Worm (Caenorhabditis elegans): Measurements from ENCODE around the gene C04F5.9.

C04F5.9 gene

DNA sequence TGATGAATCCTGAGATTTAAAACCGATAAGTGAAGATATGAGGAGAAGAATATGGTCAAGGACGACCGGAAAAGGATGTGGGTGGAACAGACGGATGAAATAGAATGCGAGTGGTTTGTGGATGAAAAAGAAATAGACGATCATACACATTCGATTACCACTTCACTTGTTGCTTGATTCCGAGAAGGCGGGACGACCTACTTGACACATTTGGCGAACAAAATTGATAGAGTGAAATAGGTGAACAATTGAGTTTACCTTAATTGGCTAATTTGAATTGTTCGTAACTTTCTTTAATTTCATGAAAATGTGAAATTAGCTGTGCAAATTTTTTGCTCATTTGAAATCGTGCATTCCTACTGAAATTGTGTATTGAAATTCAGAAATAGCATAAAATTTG, 46.9 kb downstream of the C04F5.9 start, which contains the start of gene Y58A7A.2:
Gene Y58A7A.2, minus strand, starts transcription at position 101 of the 400 bp plus-strand sequence.
- TF ChIP-seq arid-1 (GFP tag; conservative IDR thresholded peaks at IDR 0.05) = no peak
- no peak for TF ChIP-seq unc-130 (GFP tag; optimal IDR thresholded peaks at IDR 0.05)
- TF ChIP-seq pha-4 (GFP tag; IDR thresholded peaks at IDR 0.05) = no peak
- TF ChIP-seq pha-4 (tag; optimal IDR thresholded peaks at IDR 0.05) = no peak
- TF ChIP-seq nhr-11 (tag; optimal IDR thresholded peaks at IDR 0.05) = no peak
- TF ChIP-seq sdz-12 (GFP tag; optimal IDR thresholded peaks at IDR 0.05) = no peak
- no peak for TF ChIP-seq mes-2 (tag; optimal IDR thresholded peaks at IDR 0.05; ENCODE audit: poor library complexity, severe bottlenecking)
- TF ChIP-seq aly-2 (tag; optimal IDR thresholded peaks at IDR 0.05) = no peak
- TF ChIP-seq nhr-10 (tag; optimal IDR thresholded peaks at IDR 0.05) = no peak
- no peak for TF ChIP-seq dpl-1 (GFP tag; optimal IDR thresholded peaks at IDR 0.05)
- TF ChIP-seq T26A8.4 (GFP tag; IDR thresholded peaks at IDR 0.05) = no peak
- no peak for TF ChIP-seq tra-1 (GFP tag; IDR thresholded peaks at IDR 0.05)
- no peak for TF ChIP-seq nhr-77 (tag; optimal IDR thresholded peaks at IDR 0.05)
- TF ChIP-seq F37D6.2 (tag; optimal IDR thresholded peaks at IDR 0.05) = no peak
- no peak for TF ChIP-seq php-3 (GFP tag; IDR thresholded peaks at IDR 0.05)
- TF ChIP-seq snpc-4 (tag; optimal IDR thresholded peaks at IDR 0.05) = no peak
- TF ChIP-seq Y48G9A.11 (GFP tag; IDR thresholded peaks at IDR 0.05) = no peak
- no peak for TF ChIP-seq D1046.2 (GFP tag; IDR thresholded peaks at IDR 0.05)
- TF ChIP-seq madf-5 (GFP tag; IDR thresholded peaks at IDR 0.05) = no peak
- no peak for TF ChIP-seq gei-8 (GFP tag; optimal IDR thresholded peaks at IDR 0.05)

DNA sequence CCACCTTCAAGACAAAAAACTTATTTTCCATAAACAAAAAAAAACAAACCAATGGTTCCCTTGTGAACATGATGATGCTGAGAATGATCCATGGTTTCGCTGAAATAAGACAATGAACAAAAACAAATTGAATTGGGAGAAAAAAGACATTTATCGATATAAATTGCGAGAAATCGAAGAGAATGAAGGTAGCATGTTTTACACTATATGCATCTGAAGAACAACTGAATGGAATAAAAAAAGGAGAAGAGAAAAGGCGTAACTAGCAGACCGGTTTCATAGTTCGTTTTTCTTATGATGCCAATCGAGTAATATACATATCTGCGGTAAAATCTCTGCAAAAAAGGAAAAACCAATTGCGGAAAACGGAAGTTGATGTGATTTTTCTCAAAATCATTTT, 49.6 kb downstream of the C04F5.9 start, which contains the start of gene Y58A7A.1:
Gene Y58A7A.1, minus strand, starts transcription at position 101 of the 400 bp plus-strand sequence.
- TF ChIP-seq pqm-1 (tag; optimal IDR thresholded peaks at IDR 0.05) = no peak
- no peak for TF ChIP-seq zfp-2 (tag; optimal IDR thresholded peaks at IDR 0.05)
- TF ChIP-seq madf-5 (GFP tag; IDR thresholded peaks at IDR 0.05) = no peak
- no peak for TF ChIP-seq aha-1 (tag)
- no peak for TF ChIP-seq tag-97 (GFP tag; IDR thresholded peaks at IDR 0.05)
- no peak for TF ChIP-seq lin-29 (GFP tag; IDR thresholded peaks at IDR 0.05)
- no peak for TF ChIP-seq F37D6.2 (tag; optimal IDR thresholded peaks at IDR 0.05)
- TF ChIP-seq ceh-28 (tag; optimal IDR thresholded peaks at IDR 0.05) = no peak
- no peak for TF ChIP-seq ces-1 (GFP tag; optimal IDR thresholded peaks at IDR 0.05)
- no peak for TF ChIP-seq zip-2 (tag; optimal IDR thresholded peaks at IDR 0.05)
- TF ChIP-seq ctbp-1 (GFP tag; IDR thresholded peaks at IDR 0.05) = no peak
- TF ChIP-seq T20F7.1 (GFP tag; optimal IDR thresholded peaks at IDR 0.05) = no peak
- TF ChIP-seq nhr-10 (tag; optimal IDR thresholded peaks at IDR 0.05) = no peak
- no peak for TF ChIP-seq nhr-41 (GFP tag; IDR thresholded peaks at IDR 0.05)
- TF ChIP-seq ZK337.2 (GFP tag; IDR thresholded peaks at IDR 0.05) = no peak
- TF ChIP-seq madf-9 (GFP tag; conservative IDR thresholded peaks at IDR 0.05) = no peak
- no peak for TF ChIP-seq daf-12 (tag; optimal IDR thresholded peaks at IDR 0.05)
- TF ChIP-seq pha-4 (GFP tag; IDR thresholded peaks at IDR 0.05) = no peak
- TF ChIP-seq pha-4 (tag; optimal IDR thresholded peaks at IDR 0.05) = no peak
- no peak for TF ChIP-seq nhr-237 (tag; optimal IDR thresholded peaks at IDR 0.05)

DNA sequence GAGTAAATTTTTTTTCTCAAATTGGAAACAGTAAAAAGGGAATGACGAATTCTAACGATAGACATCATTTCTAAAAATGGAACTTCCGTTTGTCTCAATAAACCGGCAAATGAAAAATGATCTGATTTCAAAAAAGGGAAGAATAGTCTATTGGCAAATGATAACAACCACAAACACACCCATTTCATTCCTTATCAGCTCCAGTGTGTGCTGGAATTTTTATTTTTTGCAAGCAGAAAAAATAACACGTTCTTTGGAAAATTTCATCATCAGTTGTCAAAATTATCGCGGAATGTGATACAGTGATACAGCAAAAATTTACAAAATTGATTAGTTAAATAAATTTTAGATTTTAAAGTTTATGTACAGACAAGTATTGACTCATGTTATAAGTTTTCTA, 51.6 kb downstream of the C04F5.9 start:
- TF ChIP-seq nhr-77 (tag; optimal IDR thresholded peaks at IDR 0.05) = peak; percentile 47
- TF ChIP-seq T20F7.1 (GFP tag; optimal IDR thresholded peaks at IDR 0.05) = peak; percentile 41
- TF ChIP-seq unc-39 (tag; optimal IDR thresholded peaks at IDR 0.05) = no peak
- peak; percentile 43 for TF ChIP-seq hlh-11 (tag; optimal IDR thresholded peaks at IDR 0.05)
- no peak for TF ChIP-seq madf-5 (GFP tag; IDR thresholded peaks at IDR 0.05)
- TF ChIP-seq pqm-1 (tag; optimal IDR thresholded peaks at IDR 0.05) = peak; percentile 89
- TF ChIP-seq ceh-20 (GFP tag; IDR thresholded peaks at IDR 0.05) = no peak
- no peak for TF ChIP-seq daf-16 (GFP tag; optimal IDR thresholded peaks at IDR 0.05)
- TF ChIP-seq daf-16 (tag; optimal IDR thresholded peaks at IDR 0.05) = peak; percentile 72
- peak; percentile 57 for TF ChIP-seq dmd-6 (GFP tag; IDR thresholded peaks at IDR 0.05)
- TF ChIP-seq mdl-1 (tag; optimal IDR thresholded peaks at IDR 0.05) = peak in 1 of 2 experiments; percentile 28
- TF ChIP-seq lsy-2 (tag; optimal IDR thresholded peaks at IDR 0.05) = peak in 1 of 2 experiments; percentile 26
- peak; percentile 70 for TF ChIP-seq dve-1 (tag; optimal IDR thresholded peaks at IDR 0.05; ENCODE audit: insufficient read depth)
- peak; percentile 84 for TF ChIP-seq nhr-28 (tag; optimal IDR thresholded peaks at IDR 0.05)
- TF ChIP-seq sdz-12 (GFP tag; optimal IDR thresholded peaks at IDR 0.05) = no peak
- no peak for TF ChIP-seq dmd-9 (GFP tag; IDR thresholded peaks at IDR 0.05)
- TF ChIP-seq nhr-237 (tag; optimal IDR thresholded peaks at IDR 0.05) = no peak
- TF ChIP-seq php-3 (GFP tag; IDR thresholded peaks at IDR 0.05) = peak; percentile 57; the same call in 1 of the 2 replicates

All from whole organism, L4 larva.